Worm (Caenorhabditis elegans) whole organism, early embryonic: ENCODE results near the gene F08F3.8.
"Not testable (repeated sequence)": the region's sequence is repeated elsewhere in the genome, so short reads cannot be mapped to it uniquely, and the experiment has no call there.

ENCODE experiments used
- B0310.2 ChIP-seq: sonication (generic microtip); optimal IDR thresholded peaks from 2 replicates; lab custom pipeline; 2016; ENCODE audit warnings: mild to moderate bottlenecking, missing genetic modification characterization, missing compliant biosample characterization
- F13C5.2 ChIP-seq: sonication (generic microtip); optimal IDR thresholded peaks from 2 replicates; lab custom pipeline; 2017; ENCODE audit warnings: mild to moderate bottlenecking, missing genetic modification characterization, inconsistent platforms, missing compliant biosample characterization
- aly-1 ChIP-seq: sonication (generic microtip); optimal IDR thresholded peaks from 2 replicates; lab custom pipeline; 2016; ENCODE audit warnings: missing genetic modification characterization, missing compliant biosample characterization
- ama-1 ChIP-seq: fragments of 150-350 bp; optimal IDR thresholded peaks from 2 replicates; lab custom pipeline; 2014
- ceh-13 ChIP-seq: fragments of 200-800 bp; sonication (Bioruptor generic); optimal IDR thresholded peaks from 2 replicates; lab custom pipeline; 2018; ENCODE audit warnings: mild to moderate bottlenecking, missing genetic modification characterization, missing compliant biosample characterization
- ceh-36 ChIP-seq: sonication (generic microtip); optimal IDR thresholded peaks from 2 replicates; lab custom pipeline; 2016; ENCODE audit warnings: missing genetic modification characterization, inconsistent platforms, missing compliant biosample characterization
- ets-7 ChIP-seq: sonication (generic microtip); optimal IDR thresholded peaks from 2 replicates; lab custom pipeline; 2016; ENCODE audit warnings: missing genotype, missing genetic modification characterization, missing compliant biosample characterization
- flt-1 ChIP-seq: fragments of 200-800 bp; sonication (Bioruptor generic); IDR thresholded peaks from 2 replicates; pipeline ENCODE4 v1.3.6; 2022; ENCODE audit warnings: missing genetic modification characterization, missing compliant biosample characterization
- hmbx-1 ChIP-seq: sonication (generic microtip); optimal IDR thresholded peaks from 2 replicates; lab custom pipeline; 2016; ENCODE audit warnings: mild to moderate bottlenecking, missing genetic modification characterization, missing compliant biosample characterization
- hmg-4 ChIP-seq: fragments of 200-800 bp; sonication (Bioruptor generic); optimal IDR thresholded peaks from 2 replicates; lab custom pipeline; 2018; ENCODE audit warnings: mild to moderate bottlenecking, missing genetic modification characterization, missing compliant biosample characterization
- hnd-1 ChIP-seq: sonication (generic microtip); optimal IDR thresholded peaks from 2 replicates; lab custom pipeline; 2016; ENCODE audit warnings: missing genetic modification characterization, missing compliant biosample characterization
- pes-1 ChIP-seq: fragments of 200-800 bp; sonication (Bioruptor generic); IDR thresholded peaks from 2 replicates; pipeline ENCODE4 v1.3.6; 2022; ENCODE audit warnings: missing genetic modification reagents, missing genetic modification characterization, missing compliant biosample characterization
- scrt-1 ChIP-seq: fragments of 200-800 bp; sonication (Bioruptor generic); IDR thresholded peaks from 2 replicates; pipeline ENCODE4 v1.3.6; 2022; ENCODE audit warnings: missing genetic modification characterization, missing compliant biosample characterization
- sea-1 ChIP-seq: fragments of 200-800 bp; sonication (Bioruptor generic); conservative IDR thresholded peaks from 2 replicates; pipeline ENCODE4 v1.3.6; 2022; ENCODE audit warnings: missing genetic modification characterization, missing compliant biosample characterization
- tbx-11 ChIP-seq: fragments of 200-800 bp; sonication (Bioruptor generic); IDR thresholded peaks from 2 replicates; pipeline ENCODE4 v1.3.6; 2022; ENCODE audit warnings: missing genetic modification characterization, missing compliant biosample characterization
- tbx-37 ChIP-seq: fragments of 200-800 bp; sonication (Bioruptor generic); conservative IDR thresholded peaks from 2 replicates; pipeline ENCODE4 v1.3.6; 2022; ENCODE audit warnings: missing genetic modification reagents, missing genetic modification characterization, missing compliant biosample characterization
- tra-4 ChIP-seq: sonication (generic microtip); optimal IDR thresholded peaks from 2 replicates; lab custom pipeline; 2017; ENCODE audit warnings: missing genetic modification characterization, missing compliant biosample characterization

The F08F3.8 gene

ce11 chrV:5432499-5432898, at the start of gene F08F3.8:
Gene F08F3.8 (minus strand): TSS chrV:5432599.
- no peak for TF ChIP-seq ets-7 (tag; lab: Kevin White, UChicago)
- no peak for TF ChIP-seq ama-1
- TF ChIP-seq pes-1 (GFP tag; lab: Robert Waterston, UW) = no peak
- TF ChIP-seq hmbx-1 (tag; lab: Kevin White, UChicago) = no peak
- TF ChIP-seq tra-4 = no peak
- no peak for TF ChIP-seq ceh-36 (tag; lab: Kevin White, UChicago)
- no peak for TF ChIP-seq tbx-11 (GFP tag; lab: Robert Waterston, UW)
- no peak for TF ChIP-seq aly-1 (tag; lab: Kevin White, UChicago)
- no peak for TF ChIP-seq F13C5.2
- no peak for TF ChIP-seq hmg-4
- no peak for TF ChIP-seq hnd-1 (tag; lab: Kevin White, UChicago)
- TF ChIP-seq tbx-37 (GFP tag; lab: Robert Waterston, UW) = no peak
- TF ChIP-seq flt-1 = no peak
- TF ChIP-seq scrt-1 = no peak
- TF ChIP-seq ceh-13 (GFP tag; lab: Kevin White, UChicago) = no peak
- no peak for TF ChIP-seq sea-1 (GFP tag; lab: Robert Waterston, UW)

ce11 chrV:5477719-5478118, 45.3 kb upstream of the F08F3.8 start:
- TF ChIP-seq B0310.2 (tag; lab: Kevin White, UChicago) (no peak), scrt-1 (no peak), tbx-11 (GFP tag; lab: Robert Waterston, UW) (no peak), hmbx-1 (tag; lab: Kevin White, UChicago) (no peak), F13C5.2 (no peak), hmg-4 (no peak), ama-1 (no peak), ets-7 (tag; lab: Kevin White, UChicago) (no peak), ceh-13 (GFP tag; lab: Kevin White, UChicago) (no peak), hnd-1 (tag; lab: Kevin White, UChicago) (no peak), tbx-37 (GFP tag; lab: Robert Waterston, UW) (no peak), sea-1 (GFP tag; lab: Robert Waterston, UW) (no peak), flt-1 (no peak), aly-1 (tag; lab: Kevin White, UChicago) (no peak)

ce11 chrV:5470930-5471329, 38.5 kb upstream of the F08F3.8 start, which contains the start of gene ZC317.7:
Gene ZC317.7 (minus strand): TSS chrV:5471030.
- TF ChIP-seq F13C5.2; tbx-11 (GFP tag; lab: Robert Waterston, UW); ets-7 (tag; lab: Kevin White, UChicago): not testable (repeated sequence)

ce11 chrV:5468489-5468888, 36.1 kb upstream of the F08F3.8 start, which contains the start of gene ZC317.6:
Gene ZC317.6 (minus strand): TSS chrV:5468589.
- TF ChIP-seq hnd-1 (tag; lab: Kevin White, UChicago); pes-1 (GFP tag; lab: Robert Waterston, UW); flt-1: not testable (repeated sequence)

- TF ChIP-seq hnd-1 (tag; lab: Kevin White, UChicago) (no peak), pes-1 (GFP tag; lab: Robert Waterston, UW) (no peak), hmbx-1 (tag; lab: Kevin White, UChicago) (no peak), F13C5.2 (no peak), ets-7 (tag; lab: Kevin White, UChicago) (no peak), tbx-11 (GFP tag; lab: Robert Waterston, UW) (no peak), ceh-13 (GFP tag; lab: Kevin White, UChicago) (no peak), sea-1 (GFP tag; lab: Robert Waterston, UW) (no peak), ama-1 (no peak), tra-4 (no peak), ceh-36 (tag; lab: Kevin White, UChicago) (no peak), aly-1 (tag; lab: Kevin White, UChicago) (no peak), hmg-4 (no peak)
These were observed 32.9 kb upstream of the F08F3.8 start, which contains the start of gene srg-68 for ce11 chrV:5465335-5465734. Gene srg-68 (minus strand): TSS chrV:5465435.

ce11 chrV:5462894-5463293, 30.5 kb upstream of the F08F3.8 start, which contains the start of gene srg-67:
Gene srg-67 (minus strand): TSS chrV:5462994.
- no peak for TF ChIP-seq ama-1
- no peak for TF ChIP-seq ceh-36 (tag; lab: Kevin White, UChicago)
- no peak for TF ChIP-seq F13C5.2
- no peak for TF ChIP-seq tra-4
- TF ChIP-seq hmbx-1 (tag; lab: Kevin White, UChicago) = no peak
- no peak for TF ChIP-seq aly-1 (tag; lab: Kevin White, UChicago)
- TF ChIP-seq ceh-13 (GFP tag; lab: Kevin White, UChicago) = no peak
- no peak for TF ChIP-seq hnd-1 (tag; lab: Kevin White, UChicago)

- TF ChIP-seq hnd-1 (tag; lab: Kevin White, UChicago) = no peak
- no peak for TF ChIP-seq F13C5.2
- TF ChIP-seq pes-1 (GFP tag; lab: Robert Waterston, UW) = no peak
- no peak for TF ChIP-seq B0310.2 (tag; lab: Kevin White, UChicago)
- no peak for TF ChIP-seq sea-1 (GFP tag; lab: Robert Waterston, UW)
- no peak for TF ChIP-seq scrt-1
These were observed 27.4 kb upstream of the F08F3.8 start, which contains the start of gene ZC317.2 for ce11 chrV:5459806-5460205. Gene ZC317.2 (plus strand): TSS chrV:5460106.

- TF ChIP-seq ceh-36 (tag; lab: Kevin White, UChicago) = no peak
- TF ChIP-seq pes-1 (GFP tag; lab: Robert Waterston, UW) = no peak
- no peak for TF ChIP-seq B0310.2 (tag; lab: Kevin White, UChicago)
- TF ChIP-seq aly-1 (tag; lab: Kevin White, UChicago) = no peak
- TF ChIP-seq hnd-1 (tag; lab: Kevin White, UChicago) = no peak
- no peak for TF ChIP-seq scrt-1
- TF ChIP-seq F13C5.2 = no peak
- no peak for TF ChIP-seq hmbx-1 (tag; lab: Kevin White, UChicago)
- no peak for TF ChIP-seq sea-1 (GFP tag; lab: Robert Waterston, UW)
- TF ChIP-seq tbx-11 (GFP tag; lab: Robert Waterston, UW) = no peak
- TF ChIP-seq ama-1 = no peak
These were observed 22.6 kb upstream of the F08F3.8 start for ce11 chrV:5454955-5455354.
